Worm (Caenorhabditis elegans): ENCODE measurements around the gene pup-2.
A peak's percentile ranks its signal among the peaks of the same experiment; 100 is the strongest.

The pup-2 gene

ce11 chrIII:5172470-5172869, 13.2 kb upstream of the pup-2 start, which contains the start of gene K10D2.5 (continued):
- TF ChIP-seq aptf-2 (GFP tag; conservative IDR thresholded peaks at IDR 0.05): peak; percentile 98
- TF ChIP-seq let-526 (GFP tag; IDR thresholded peaks at IDR 0.05): peak; percentile 96
- TF ChIP-seq hsf-1 (GFP tag; IDR thresholded peaks at IDR 0.05): peak; percentile 87
- peak; percentile 73 for TF ChIP-seq tbp1 (GFP tag; optimal IDR thresholded peaks at IDR 0.05)
- peak; percentile 94 for TF ChIP-seq K11D2.4 (GFP tag; IDR thresholded peaks at IDR 0.05)
- TF ChIP-seq sdz-38 (tag; optimal IDR thresholded peaks at IDR 0.05): no peak
- peak; percentile 98 for TF ChIP-seq bed-2 (GFP tag; IDR thresholded peaks at IDR 0.05)
- TF ChIP-seq F22D6.2 (tag; optimal IDR thresholded peaks at IDR 0.05): peak; percentile 73
- TF ChIP-seq somi-1 (GFP tag; optimal IDR thresholded peaks at IDR 0.05): peak; percentile 84
- peak; percentile 66; the same call in 1 of the 2 replicates for TF ChIP-seq egl-44 (GFP tag; IDR thresholded peaks at IDR 0.05)
- peak; percentile 78 for TF ChIP-seq chd-7 (tag; optimal IDR thresholded peaks at IDR 0.05)
- peak; percentile 82 for TF ChIP-seq hmg-20 (GFP tag; IDR thresholded peaks at IDR 0.05)
- no peak for TF ChIP-seq F55B11.4 (tag; optimal IDR thresholded peaks at IDR 0.05; ENCODE audit: borderline replicate concordance, insufficient read depth)
- TF ChIP-seq rcor-1 (GFP tag; IDR thresholded peaks at IDR 0.05): peak; percentile 96
- TF ChIP-seq ekl-4 (GFP tag; IDR thresholded peaks at IDR 0.05): peak; percentile 95
- TF ChIP-seq F49E8.2 (tag; optimal IDR thresholded peaks at IDR 0.05; ENCODE audit: insufficient read depth): peak; percentile 90
- TF ChIP-seq rec-8 (tag; optimal IDR thresholded peaks at IDR 0.05): peak; percentile 89
- peak; percentile 99 for TF ChIP-seq attf-5 (GFP tag; optimal IDR thresholded peaks at IDR 0.05)
- peak; percentile 77; the same call in 1 of the 2 replicates for TF ChIP-seq F39B2.1 (GFP tag; IDR thresholded peaks at IDR 0.05)
- TF ChIP-seq lir-1 (GFP tag; conservative IDR thresholded peaks at IDR 0.05): peak; percentile 98
- TF ChIP-seq C17E4.6 (GFP tag; IDR thresholded peaks at IDR 0.05): peak; percentile 92
- no peak for TF ChIP-seq ztf-3 (GFP tag; optimal IDR thresholded peaks at IDR 0.05)
- peak; percentile 27 for TF ChIP-seq xnd-1 (tag; optimal IDR thresholded peaks at IDR 0.05)
- peak; percentile 91 for TF ChIP-seq ceh-40 (GFP tag; IDR thresholded peaks at IDR 0.05)
- TF ChIP-seq ceh-100 (GFP tag; IDR thresholded peaks at IDR 0.05): peak; percentile 99
- peak; percentile 97 for TF ChIP-seq Y67H2A.10 (GFP tag; conservative IDR thresholded peaks at IDR 0.05)
- no peak for TF ChIP-seq sea-2 (GFP tag; IDR thresholded peaks at IDR 0.05)
- 0 out of 2 replicates have a peak, but pooled peaks have one; percentile 24 for TF ChIP-seq lag-1 (GFP tag; IDR thresholded peaks at IDR 0.05)
- peak; percentile 65 for TF ChIP-seq F57A8.1 (GFP tag; optimal IDR thresholded peaks at IDR 0.05)
- peak; percentile 90 for TF ChIP-seq cebp-1 (GFP tag; IDR thresholded peaks at IDR 0.05)
- peak; percentile 81 for TF ChIP-seq cebp-1 (tag; optimal IDR thresholded peaks at IDR 0.05)
- TF ChIP-seq repo-1 (tag; optimal IDR thresholded peaks at IDR 0.05): no peak
- peak; percentile 94 for TF ChIP-seq nfyb-1 (GFP tag; IDR thresholded peaks at IDR 0.05)
- peak; percentile 77 for TF ChIP-seq dpl-1 (GFP tag; optimal IDR thresholded peaks at IDR 0.05)
- TF ChIP-seq hlh-26 (GFP tag; conservative IDR thresholded peaks at IDR 0.05): no peak
- TF ChIP-seq akir-1 (GFP tag; optimal IDR thresholded peaks at IDR 0.05): peak; percentile 90
- TF ChIP-seq Y53F4B.3 (GFP tag; IDR thresholded peaks at IDR 0.05): peak; percentile 86
- no peak for TF ChIP-seq ceh-58 (GFP tag; IDR thresholded peaks at IDR 0.05)
- peak; percentile 97 for TF ChIP-seq ZK185.1 (tag; optimal IDR thresholded peaks at IDR 0.05; ENCODE audit: poor library complexity, severe bottlenecking)
- no peak for TF ChIP-seq mes-4 (tag; optimal IDR thresholded peaks at IDR 0.05)
- peak; percentile 27 for TF ChIP-seq mxl-1 (tag; optimal IDR thresholded peaks at IDR 0.05)
- peak; percentile 82 for TF ChIP-seq ztf-18 (tag; optimal IDR thresholded peaks at IDR 0.05)
- peak; percentile 31 for TF ChIP-seq B0035.1 (tag; optimal IDR thresholded peaks at IDR 0.05)
- peak; percentile 96 for TF ChIP-seq B0019.2 (GFP tag; conservative IDR thresholded peaks at IDR 0.05)
- 0 out of 2 replicates have a peak, but pooled peaks have one; percentile 17 for TF ChIP-seq cebp-2 (GFP tag; IDR thresholded peaks at IDR 0.05)
- TF ChIP-seq tbx-9 (tag; optimal IDR thresholded peaks at IDR 0.05; ENCODE audit: borderline replicate concordance): no peak
- peak; percentile 75 for TF ChIP-seq attf-6 (GFP tag; IDR thresholded peaks at IDR 0.05)
- TF ChIP-seq unc-62 (GFP tag; optimal IDR thresholded peaks at IDR 0.05): no peak
- TF ChIP-seq him-1 (tag; optimal IDR thresholded peaks at IDR 0.05): peak; percentile 8

Data from whole organism, young adult.